Worm (Caenorhabditis elegans): ENCODE data around the gene T08G3.6.

Gene T08G3.6

DNA sequence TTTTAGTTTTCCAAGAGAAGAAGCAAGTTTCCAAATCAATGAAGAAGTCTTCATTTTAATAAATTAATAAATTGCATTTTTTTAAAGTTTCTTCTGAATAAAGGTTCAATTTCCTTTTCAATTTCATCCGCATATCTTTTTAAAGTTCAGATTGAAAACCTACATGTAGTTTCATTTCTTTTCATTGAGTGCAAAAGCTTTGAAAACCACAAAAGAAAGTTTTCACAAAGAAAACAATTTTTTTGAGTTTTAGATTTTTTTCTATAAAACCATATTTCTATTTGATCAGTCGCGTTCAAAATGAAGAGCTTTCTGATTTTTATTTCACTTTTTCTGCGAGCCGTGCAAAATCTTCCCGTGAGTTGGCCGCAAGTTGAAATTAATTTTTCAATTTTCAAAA is at the start of gene T08G3.6:
TSS of gene T08G3.6 (plus strand) at position 301 of the 400 bp plus-strand sequence.
- no peak for TF ChIP-seq Y116A8C.19 (tag; optimal IDR thresholded peaks at IDR 0.05; ENCODE audit: borderline replicate concordance)
- TF ChIP-seq C04F5.9 (tag; optimal IDR thresholded peaks at IDR 0.05) = no peak
- no peak for TF ChIP-seq dsc-1 (tag; optimal IDR thresholded peaks at IDR 0.05)
- no peak for TF ChIP-seq nhr-20 (tag; optimal IDR thresholded peaks at IDR 0.05)
- TF ChIP-seq nhr-12 (tag; optimal IDR thresholded peaks at IDR 0.05) = no peak
- no peak for TF ChIP-seq snpc-4 (tag; optimal IDR thresholded peaks at IDR 0.05)
- TF ChIP-seq efl-3 (GFP tag; optimal IDR thresholded peaks at IDR 0.05) = no peak
- no peak for TF ChIP-seq nhr-76 (tag; optimal IDR thresholded peaks at IDR 0.05)
- no peak for TF ChIP-seq sox-4 (tag; optimal IDR thresholded peaks at IDR 0.05)
- no peak for TF ChIP-seq nhr-90 (tag; optimal IDR thresholded peaks at IDR 0.05; ENCODE audit: poor library complexity)
- no peak for TF ChIP-seq jun-1 (tag; optimal IDR thresholded peaks at IDR 0.05)

ce11 chrV:16399388-16399787 is 46.4 kb upstream of the T08G3.6 start, which contains the start of gene sre-36:
Gene sre-36 (plus strand): TSS chrV:16399688.
- no peak for TF ChIP-seq lin-35 (GFP tag; optimal IDR thresholded peaks at IDR 0.05)
- TF ChIP-seq vab-15 (tag; optimal IDR thresholded peaks at IDR 0.05) = no peak
- TF ChIP-seq hlh-17 (GFP tag; optimal IDR thresholded peaks at IDR 0.05; ENCODE audit: borderline replicate concordance) = no peak
- TF ChIP-seq ceh-82 (tag; optimal IDR thresholded peaks at IDR 0.05) = no peak
- no peak for TF ChIP-seq lin-13 (GFP tag; optimal IDR thresholded peaks at IDR 0.05)
- no peak for TF ChIP-seq dsc-1 (tag; optimal IDR thresholded peaks at IDR 0.05)
- TF ChIP-seq pag-3 (tag; optimal IDR thresholded peaks at IDR 0.05; ENCODE audit: borderline replicate concordance, insufficient read depth) = no peak
- no peak for TF ChIP-seq zag-1 (tag; optimal IDR thresholded peaks at IDR 0.05)
- TF ChIP-seq C04F5.9 (tag; optimal IDR thresholded peaks at IDR 0.05) = no peak
- no peak for TF ChIP-seq aly-2 (tag; optimal IDR thresholded peaks at IDR 0.05)
- no peak for TF ChIP-seq sptf-1 (tag; optimal IDR thresholded peaks at IDR 0.05)
- TF ChIP-seq fkh-8 (tag; optimal IDR thresholded peaks at IDR 0.05) = no peak
- no peak for TF ChIP-seq ztf-11 (tag; optimal IDR thresholded peaks at IDR 0.05)
- no peak for TF ChIP-seq nhr-76 (tag; optimal IDR thresholded peaks at IDR 0.05)
- no peak for TF ChIP-seq ceh-63 (GFP tag; optimal IDR thresholded peaks at IDR 0.05)
- TF ChIP-seq xbp-1 (tag; optimal IDR thresholded peaks at IDR 0.05) = no peak
- TF ChIP-seq Y116A8C.19 (tag; optimal IDR thresholded peaks at IDR 0.05; ENCODE audit: borderline replicate concordance) = no peak
- TF ChIP-seq unc-130 (tag; optimal IDR thresholded peaks at IDR 0.05) = no peak
- TF ChIP-seq sox-4 (tag; optimal IDR thresholded peaks at IDR 0.05) = no peak

- TF ChIP-seq hpl-2 (GFP tag; optimal IDR thresholded peaks at IDR 0.05) = no peak
- peak; percentile 95 for TF ChIP-seq ceh-90 (tag; optimal IDR thresholded peaks at IDR 0.05)
- TF ChIP-seq unc-130 (tag; optimal IDR thresholded peaks at IDR 0.05) = peak; percentile 79
- no peak for TF ChIP-seq ama-1 (optimal IDR thresholded peaks at IDR 0.05)
- TF ChIP-seq jun-1 (tag; optimal IDR thresholded peaks at IDR 0.05) = peak; percentile 54
- TF ChIP-seq ceh-82 (tag; optimal IDR thresholded peaks at IDR 0.05) = peak; percentile 68 to 81 (median 70)
- peak; percentile 91 for TF ChIP-seq nhr-19 (GFP tag; conservative IDR thresholded peaks at IDR 0.05)
- TF ChIP-seq nhr-11 (tag; optimal IDR thresholded peaks at IDR 0.05) = peak; percentile 25
- TF ChIP-seq lir-3 (tag; optimal IDR thresholded peaks at IDR 0.05; ENCODE audit: poor library complexity) = peak; percentile 96
- no peak for TF ChIP-seq tlp-1 (tag; optimal IDR thresholded peaks at IDR 0.05)
- peak; percentile 64 for TF ChIP-seq lin-15B (tag; optimal IDR thresholded peaks at IDR 0.05)
- peak; percentile 97 for TF ChIP-seq fkh-4 (tag; optimal IDR thresholded peaks at IDR 0.05; ENCODE audit: borderline replicate concordance)
- peak; percentile 91 for TF ChIP-seq xbp-1 (tag; optimal IDR thresholded peaks at IDR 0.05)
- peak; percentile 96 for TF ChIP-seq dsc-1 (tag; optimal IDR thresholded peaks at IDR 0.05)
- TF ChIP-seq hlh-4 (tag; optimal IDR thresholded peaks at IDR 0.05) = peak; percentile 82
- TF ChIP-seq rnt-1 (tag; optimal IDR thresholded peaks at IDR 0.05) = peak; percentile 99
- TF ChIP-seq lin-14 (GFP tag; optimal IDR thresholded peaks at IDR 0.05) = peak; percentile 82
- TF ChIP-seq unc-62 (GFP tag; optimal IDR thresholded peaks at IDR 0.05) = no peak
- TF ChIP-seq nhr-85 (tag) = peak; percentile 95
- peak; percentile 76 for TF ChIP-seq C16A3.4 (tag; optimal IDR thresholded peaks at IDR 0.05)
- TF ChIP-seq ceh-88 (GFP tag; IDR thresholded peaks at IDR 0.05) = peak; percentile 71
- TF ChIP-seq ztf-11 (tag; optimal IDR thresholded peaks at IDR 0.05) = peak in 1 of 2 experiments; percentile 98
- peak; percentile 95 for TF ChIP-seq nhr-71 (tag; optimal IDR thresholded peaks at IDR 0.05)
- TF ChIP-seq ztf-4 (tag; optimal IDR thresholded peaks at IDR 0.05) = peak; percentile 58
- peak; percentile 79 for TF ChIP-seq efl-3 (GFP tag; optimal IDR thresholded peaks at IDR 0.05)
- peak; percentile 67 for TF ChIP-seq hlh-17 (GFP tag; optimal IDR thresholded peaks at IDR 0.05; ENCODE audit: borderline replicate concordance)
- TF ChIP-seq unc-98 (GFP tag; IDR thresholded peaks at IDR 0.05) = peak; percentile 91
- no peak for TF ChIP-seq ets-5 (GFP tag; IDR thresholded peaks at IDR 0.05)
- TF ChIP-seq mep-1 (tag; optimal IDR thresholded peaks at IDR 0.05) = peak; percentile 79
- peak; percentile 61 for TF ChIP-seq ceh-8 (GFP tag; optimal IDR thresholded peaks at IDR 0.05)
- peak; percentile 97 to 98 for TF ChIP-seq efl-1 (optimal IDR thresholded peaks at IDR 0.05)
- TF ChIP-seq efl-1 (GFP tag; optimal IDR thresholded peaks at IDR 0.05 in 1 of 2) = peak; percentile 97 to 100
These were observed 44.3 kb upstream of the T08G3.6 start, which contains the start of gene F13A7.14 for ce11 chrV:16401519-16401918. Gene F13A7.14 (plus strand): TSS chrV:16401891.
